Fruit fly (Drosophila melanogaster) whole organism, embryonic: ENCODE measurements around the gene Ac76E.

Experiments
- Atf-2 ChIP-seq: fragments of 200-800 bp; sonication (Bioruptor generic); optimal IDR thresholded peaks from 2 replicates; lab custom pipeline; 2016; ENCODE audit warnings: missing biosample characterization, missing genetic modification characterization
- Awh ChIP-seq: fragments of 200-800 bp; sonication (Bioruptor generic); IDR thresholded peaks from 2 replicates; pipeline ENCODE4, ENCODE4 v1.3.6; 2022; ENCODE audit warnings: missing biosample characterization, missing genetic modification characterization
- CG10209 ChIP-seq: fragments of 200-800 bp; sonication (Bioruptor generic); optimal IDR thresholded peaks from 3 replicates; lab custom pipeline; 2017; ENCODE audit warnings: missing biosample characterization, mild to moderate bottlenecking, missing genetic modification characterization, missing genetic modification reagents
- CG10274 ChIP-seq: fragments of 200-800 bp; sonication (Bioruptor generic); optimal IDR thresholded peaks from 3 replicates; lab custom pipeline; 2017; ENCODE audit warnings: missing biosample characterization, mild to moderate bottlenecking, missing genetic modification characterization
- CG11247 ChIP-seq: fragments of 200-800 bp; sonication (Bioruptor generic); IDR thresholded peaks from 2 replicates; pipeline ENCODE4 v1.3.6; 2022; ENCODE audit warnings: missing biosample characterization, missing genetic modification characterization
- CG11695 ChIP-seq: fragments of 200-800 bp; sonication (Bioruptor generic); IDR thresholded peaks from 3 replicates; pipeline ENCODE4 v1.3.6; 2022; ENCODE audit warnings: missing biosample characterization, missing genetic modification characterization
- CG11696 ChIP-seq: fragments of 200-800 bp; sonication (Bioruptor generic); IDR thresholded peaks from 2 replicates; pipeline ENCODE4 v1.3.6; 2022; ENCODE audit warnings: missing biosample characterization, missing genetic modification characterization
- CG12942 ChIP-seq: fragments of 200-800 bp; sonication (Bioruptor generic); optimal IDR thresholded peaks from 3 replicates; lab custom pipeline; 2016; ENCODE audit warnings: missing biosample characterization, missing genetic modification characterization
- CG14014 ChIP-seq: fragments of 200-800 bp; sonication (Bioruptor generic); IDR thresholded peaks from 2 replicates; pipeline ENCODE4 v1.3.6; 2022; ENCODE audit warnings: missing biosample characterization, missing genetic modification characterization
- CG15696 ChIP-seq: fragments of 200-800 bp; sonication (Bioruptor generic); optimal IDR thresholded peaks from 2 replicates; lab custom pipeline; 2019; ENCODE audit warnings: missing biosample characterization, mild to moderate bottlenecking, missing genetic modification characterization, moderate library complexity
- CG17359 ChIP-seq: fragments of 200-800 bp; sonication (Bioruptor generic); optimal IDR thresholded peaks from 3 replicates; lab custom pipeline; 2018; ENCODE audit warnings: missing biosample characterization, mild to moderate bottlenecking, missing genetic modification characterization, moderate library complexity
- CG17829 ChIP-seq: fragments of 200-800 bp; optimal IDR thresholded peaks from 2 replicates; lab custom pipeline; 2019; ENCODE audit warnings: missing biosample characterization, mild to moderate bottlenecking, missing genetic modification characterization, moderate library complexity
- CG31224 ChIP-seq: fragments of 200-800 bp; sonication (Bioruptor generic); IDR thresholded peaks from 2 replicates; pipeline ENCODE4 v1.3.6; 2022; ENCODE audit warnings: missing biosample characterization, missing genetic modification characterization
- CG4360 ChIP-seq: fragments of 200-800 bp; sonication (Bioruptor generic); IDR thresholded peaks from 2 replicates; pipeline ENCODE4 v1.3.6; 2022; ENCODE audit warnings: missing biosample characterization, missing genetic modification characterization
- CG5245 ChIP-seq: fragments of 200-800 bp; sonication (Bioruptor generic); optimal IDR thresholded peaks from 3 replicates; lab custom pipeline; 2016; ENCODE audit warnings: missing biosample characterization, missing genetic modification characterization
- CG7271 ChIP-seq: fragments of 200-800 bp; sonication (Bioruptor generic); optimal IDR thresholded peaks from 2 replicates; lab custom pipeline; 2018; ENCODE audit warnings: missing biosample characterization, mild to moderate bottlenecking, missing genetic modification characterization, moderate library complexity
- CG8290 ChIP-seq, 3 experiments: fragments of 200-800 bp; sonication (Bioruptor generic); optimal IDR thresholded peaks; 2 replicates each; lab custom pipeline; 2016 to 2019; ENCODE audit warnings: missing biosample characterization in 3 of 3, missing genetic modification characterization in 3 of 3, mild to moderate bottlenecking in 2 of 3, moderate library complexity in 1 of 3
- CG9797 ChIP-seq: fragments of 200-800 bp; sonication (Bioruptor generic); optimal IDR thresholded peaks from 3 replicates; lab custom pipeline; 2018; ENCODE audit warnings: missing biosample characterization, mild to moderate bottlenecking, missing genetic modification characterization
- HLH3B ChIP-seq: fragments of 200-800 bp; sonication (Bioruptor generic); IDR thresholded peaks from 2 replicates; pipeline ENCODE4 v1.3.6; 2022; ENCODE audit warnings: missing biosample characterization, missing genetic modification characterization
- Hr51 ChIP-seq, 2 experiments: fragments of 200-800 bp; sonication (Bioruptor generic); optimal IDR thresholded peaks; 2 replicates in 1 of 2; 3 replicates in 1 of 2; lab custom pipeline; 2016 to 2018; ENCODE audit warnings: missing biosample characterization in 2 of 2, missing genetic modification characterization in 2 of 2, mild to moderate bottlenecking in 1 of 2, moderate library complexity in 1 of 2
- MTF-1 ChIP-seq: fragments of 200-800 bp; sonication (Bioruptor generic); optimal IDR thresholded peaks from 2 replicates; lab custom pipeline; 2018; ENCODE audit warnings: missing biosample characterization, mild to moderate bottlenecking, missing genetic modification characterization, borderline replicate concordance
- Max ChIP-seq: fragments of 200-800 bp; sonication (Bioruptor generic); optimal IDR thresholded peaks from 2 replicates; lab custom pipeline; 2016; ENCODE audit warnings: missing biosample characterization, mild to moderate bottlenecking, missing genetic modification characterization
- Mes4 ChIP-seq: fragments of 200-800 bp; sonication (Bioruptor generic); optimal IDR thresholded peaks from 2 replicates; lab custom pipeline; 2016; ENCODE audit warnings: missing biosample characterization, missing genetic modification characterization
- Oaz ChIP-seq: fragments of 200-800 bp; sonication (Bioruptor generic); IDR thresholded peaks from 2 replicates; pipeline ENCODE4 v1.3.6; 2022; ENCODE audit warnings: missing biosample characterization, missing genetic modification characterization
- Rx ChIP-seq: fragments of 200-800 bp; sonication (Bioruptor generic); IDR thresholded peaks from 2 replicates; pipeline ENCODE4 v1.3.6; 2022; ENCODE audit warnings: missing biosample characterization, missing genetic modification characterization
- Sin3A ChIP-seq: fragments of >200 bp; optimal IDR thresholded peaks from 2 replicates; lab custom pipeline; 2018
- abd-A ChIP-seq: fragments of 200-800 bp; sonication (Bioruptor generic); optimal IDR thresholded peaks from 3 replicates; lab custom pipeline; 2019; ENCODE audit warnings: missing biosample characterization, mild to moderate bottlenecking, missing genetic modification characterization, moderate library complexity
- amos ChIP-seq: fragments of 200-800 bp; sonication (Bioruptor generic); IDR thresholded peaks from 2 replicates; pipeline ENCODE4 v1.3.6; 2022; ENCODE audit warnings: missing biosample characterization, missing genetic modification characterization; ENCODE audit not compliant: partially characterized antibody
- ara ChIP-seq: fragments of 200-800 bp; sonication (Bioruptor generic); IDR thresholded peaks from 2 replicates; pipeline ENCODE4 v1.3.6; 2022; ENCODE audit warnings: missing biosample characterization, missing genetic modification characterization
- az2 ChIP-seq: fragments of 200-800 bp; sonication (Bioruptor generic); optimal IDR thresholded peaks from 3 replicates; lab custom pipeline; 2016; ENCODE audit warnings: missing biosample characterization, missing genetic modification characterization
- chinmo ChIP-seq: fragments of 200-800 bp; sonication (Bioruptor generic); IDR thresholded peaks from 4 replicates; pipeline ENCODE4 v1.3.6; 2022; ENCODE audit warnings: missing biosample characterization, missing genetic modification characterization; ENCODE audit not compliant: partially characterized antibody
- chn ChIP-seq: fragments of 200-800 bp; sonication (Bioruptor generic); optimal IDR thresholded peaks from 2 replicates; lab custom pipeline; 2016; ENCODE audit warnings: missing biosample characterization, missing genetic modification characterization
- en ChIP-seq: fragments of 200-800 bp; sonication (Bioruptor generic); optimal IDR thresholded peaks from 2 replicates; lab custom pipeline; 2016; ENCODE audit warnings: missing biosample characterization, missing genetic modification characterization
- fd3F ChIP-seq: fragments of 200-800 bp; sonication (Bioruptor generic); optimal IDR thresholded peaks from 2 replicates; lab custom pipeline; 2018; ENCODE audit warnings: missing biosample characterization, mild to moderate bottlenecking, missing genetic modification characterization, moderate library complexity
- gsb-n ChIP-seq: fragments of 200-800 bp; sonication (Bioruptor generic); optimal IDR thresholded peaks from 3 replicates; lab custom pipeline; 2018; ENCODE audit warnings: missing biosample characterization, mild to moderate bottlenecking, missing genetic modification characterization
- hbn ChIP-seq: fragments of 200-800 bp; sonication (Bioruptor generic); IDR thresholded peaks from 2 replicates; pipeline ENCODE4 v1.3.6; 2022; ENCODE audit warnings: missing biosample characterization, missing genetic modification characterization; ENCODE audit not compliant: partially characterized antibody
- her ChIP-seq: fragments of 200-800 bp; sonication (Bioruptor generic); optimal IDR thresholded peaks from 2 replicates; lab custom pipeline; 2016; ENCODE audit warnings: missing biosample characterization, missing genetic modification characterization
- jigr1 ChIP-seq: fragments of 200-800 bp; sonication (Bioruptor generic); IDR thresholded peaks from 3 replicates; pipeline ENCODE4 v1.3.6; 2022; ENCODE audit warnings: missing biosample characterization, missing genetic modification characterization
- knrl ChIP-seq: fragments of 200-800 bp; sonication (Bioruptor generic); IDR thresholded peaks from 3 replicates; pipeline ENCODE4 v1.3.6; 2022; ENCODE audit warnings: missing biosample characterization, missing genetic modification characterization; ENCODE audit not compliant: partially characterized antibody
- lov ChIP-seq, 2 experiments: fragments of 200-800 bp in 1 of 2; fragments of >200 bp in 1 of 2; sonication (Bioruptor generic) in 1 of 2; IDR thresholded peaks in 1 of 2; optimal IDR thresholded peaks in 1 of 2; 2 replicates in 1 of 2; 3 replicates in 1 of 2; pipeline versions ENCODE4 v1.3.6 to Lab custom; 2017 to 2022; ENCODE audit warnings: missing biosample characterization in 1 of 2, missing genetic modification characterization in 1 of 2
- maf-S ChIP-seq: fragments of 200-800 bp; sonication (Bioruptor generic); optimal IDR thresholded peaks from 2 replicates; lab custom pipeline; 2016; ENCODE audit warnings: missing biosample characterization, missing genetic modification characterization
- p53 ChIP-seq: fragments of 200-800 bp; sonication (Bioruptor generic); optimal IDR thresholded peaks from 2 replicates; lab custom pipeline; 2016; ENCODE audit warnings: missing biosample characterization, missing genetic modification characterization
- shn ChIP-seq: fragments of 200-800 bp; sonication (Bioruptor generic); optimal IDR thresholded peaks from 3 replicates; lab custom pipeline; 2016; ENCODE audit warnings: missing biosample characterization, missing genetic modification characterization
- slbo ChIP-seq: fragments of 200-800 bp; sonication (Bioruptor generic); IDR thresholded peaks from 2 replicates; pipeline ENCODE4 v1.3.6; 2022; ENCODE audit warnings: missing biosample characterization, missing genetic modification characterization
- sob ChIP-seq: fragments of 200-800 bp; sonication (Bioruptor generic); IDR thresholded peaks from 2 replicates; pipeline ENCODE4 v1.3.6; 2022; ENCODE audit warnings: missing biosample characterization, missing genetic modification characterization
- stwl ChIP-seq: fragments of 200-800 bp; sonication (Bioruptor generic); optimal IDR thresholded peaks from 3 replicates; lab custom pipeline; 2018; ENCODE audit warnings: missing biosample characterization, mild to moderate bottlenecking, missing genetic modification characterization, moderate library complexity
- toy ChIP-seq: fragments of 200-800 bp; sonication (Bioruptor generic); IDR thresholded peaks from 2 replicates; pipeline ENCODE4 v1.3.6; 2022; ENCODE audit warnings: missing biosample characterization, missing genetic modification characterization
- trem ChIP-seq: fragments of 200-800 bp; optimal IDR thresholded peaks from 3 replicates; lab custom pipeline; 2019; ENCODE audit warnings: missing biosample characterization, mild to moderate bottlenecking, missing genetic modification characterization, moderate library complexity
- ttk ChIP-seq: fragments of 200-800 bp; sonication (Bioruptor generic); IDR thresholded peaks from 2 replicates; pipeline ENCODE4 v2.1.2; 2022; ENCODE audit warnings: missing biosample characterization, missing genetic modification characterization
- usp ChIP-seq: fragments of >200 bp; optimal IDR thresholded peaks from 2 replicates; lab custom pipeline; 2017; ENCODE audit warnings: missing biosample characterization, missing genetic modification characterization
- wdn ChIP-seq: fragments of 200-800 bp; sonication (Bioruptor generic); IDR thresholded peaks from 2 replicates; pipeline ENCODE4 v1.3.6; 2022; ENCODE audit warnings: missing biosample characterization, missing genetic modification characterization

The Ac76E gene

dm6 chr3L:19932917-19933316 lies 6.2 kb upstream of the Ac76E start (continued):
- TF ChIP-seq HLH3B (GFP tag; lab: Robert Waterston, UW) (peak; percentile 41; the same call in 1 of the 2 replicates), MTF-1 (peak; percentile 27), Mes4 (GFP tag; lab: Kevin White, UChicago) (no peak), trem (tag; lab: Kevin White, UChicago) (no peak), Hr51 (GFP tag; optimal IDR thresholded peaks at IDR 0.05; lab: Kevin White, UChicago) (peak in 1 of 2 experiments; percentile 36), CG31224 (GFP tag; lab: Robert Waterston, UW) (no peak), shn (no peak), chinmo (GFP tag; lab: Robert Waterston, UW) (0 out of 4 replicates have a peak, but pooled peaks have one; percentile 60), CG14014 (GFP tag; lab: Robert Waterston, UW) (peak; percentile 66; the same call in 1 of the 2 replicates), CG9797 (GFP tag; lab: Kevin White, UChicago) (no peak), CG17829 (no peak), CG7271 (no peak), ara (GFP tag; lab: Robert Waterston, UW) (no peak; the same call in 1 of the 2 replicates), stwl (tag; lab: Kevin White, UChicago) (no peak), Atf-2 (GFP tag; lab: Kevin White, UChicago) (no peak), CG15696 (tag; lab: Kevin White, UChicago) (no peak), knrl (GFP tag; lab: Robert Waterston, UW) (no peak), Max (GFP tag; lab: Kevin White, UChicago) (no peak), p53 (GFP tag; lab: Kevin White, UChicago) (no peak), az2 (GFP tag; lab: Kevin White, UChicago) (no peak), amos (no peak), Awh (GFP tag; lab: Robert Waterston, UW) (peak; percentile 48; the same call in 1 of the 2 replicates), ttk (GFP tag; lab: Robert Waterston, UW) (no peak), maf-S (no peak), CG11696 (GFP tag; lab: Robert Waterston, UW) (no peak), jigr1 (GFP tag; lab: Robert Waterston, UW) (no peak), Rx (GFP tag; lab: Robert Waterston, UW) (no peak), her (GFP tag; lab: Kevin White, UChicago) (peak; percentile 19), en (GFP tag; lab: Kevin White, UChicago) (no peak), sob (GFP tag; lab: Robert Waterston, UW) (peak; percentile 58; the same call in 1 of the 2 replicates), CG12942 (peak; percentile 4), abd-A (tag; lab: Kevin White, UChicago) (no peak), CG10209 (GFP tag; lab: Kevin White, UChicago) (peak; percentile 34), Oaz (GFP tag; lab: Robert Waterston, UW) (no peak), CG5245 (GFP tag; lab: Kevin White, UChicago) (no peak), CG4360 (GFP tag; lab: Robert Waterston, UW) (no peak), CG17359 (no peak), CG8290 (GFP tag; optimal IDR thresholded peaks at IDR 0.05; lab: Kevin White, UChicago) (no peak), CG8290 (tag; optimal IDR thresholded peaks at IDR 0.05; lab: Kevin White, UChicago) (peak in 1 of 2 experiments; percentile 70), chn (GFP tag; lab: Kevin White, UChicago) (no peak), CG11247 (GFP tag; lab: Robert Waterston, UW) (no peak), lov (optimal IDR thresholded peaks at IDR 0.05; lab: Kevin White, UChicago) (no peak), lov (GFP tag; IDR thresholded peaks at IDR 0.05; lab: Robert Waterston, UW) (no peak), CG11695 (GFP tag; lab: Robert Waterston, UW) (peak; percentile 56; the same call in 2 of the 3 replicates), toy (GFP tag; lab: Robert Waterston, UW) (no peak), slbo (GFP tag; lab: Robert Waterston, UW) (no peak), Sin3A (no peak), gsb-n (tag; lab: Kevin White, UChicago) (no peak), hbn (GFP tag; lab: Robert Waterston, UW) (no peak), fd3F (GFP tag; lab: Kevin White, UChicago) (peak; percentile 5), CG10274 (GFP tag; lab: Kevin White, UChicago) (no peak), wdn (GFP tag; lab: Robert Waterston, UW) (no peak), usp (GFP tag; lab: Kevin White, UChicago) (no peak)
